Comparison of ENCODE assay signal across 1 worm cellular context in genomic region chrII:15025599-15026164, ce11.
TF ChIP-seq lines count a peak whose summit lies in the region.

Gene cmtr-1 (plus strand): TSS chrII:15026114.

TF ChIP-seq in whole organism, L4 larva, 104 proteins besides CTCF, POLR2A, EP300 and RAD21 (continued from another document):
- TF ChIP-seq nhr-25 (tag; optimal IDR thresholded peaks at IDR 0.05; lab: Kevin White, UChicago; ENCODE audit: borderline replicate concordance, insufficient read depth), result peak; percentile 72
- peak; percentile 81 for TF ChIP-seq zfp-2 (tag; optimal IDR thresholded peaks at IDR 0.05; lab: Kevin White, UChicago)
- TF ChIP-seq F26F4.8 (GFP tag; conservative IDR thresholded peaks at IDR 0.05; lab: Robert Waterston, UW), result no peak
- TF ChIP-seq hif-1 (tag; optimal IDR thresholded peaks at IDR 0.05; lab: Kevin White, UChicago), result peak; percentile 73 to 79
- peak; percentile 92 for TF ChIP-seq mdt-29 (GFP tag; IDR thresholded peaks at IDR 0.05; lab: Robert Waterston, UW)
- peak; percentile 60; the same call in 1 of the 2 replicates for TF ChIP-seq set-16 (GFP tag; IDR thresholded peaks at IDR 0.05; lab: Robert Waterston, UW)
- TF ChIP-seq rbr-2 (tag; optimal IDR thresholded peaks at IDR 0.05; lab: Kevin White, UChicago), result peak; percentile 96
- TF ChIP-seq attf-4 (tag; optimal IDR thresholded peaks at IDR 0.05; lab: Kevin White, UChicago), result no peak
- peak; percentile 38 to 39 for TF ChIP-seq ZK546.5 (tag; optimal IDR thresholded peaks at IDR 0.05; lab: Kevin White, UChicago)
- TF ChIP-seq lin-38 (GFP tag; IDR thresholded peaks at IDR 0.05; lab: Robert Waterston, UW), result peak; percentile 92
- TF ChIP-seq nhr-10 (tag; optimal IDR thresholded peaks at IDR 0.05; lab: Kevin White, UChicago), result peak; percentile 20
- peak; percentile 98 for TF ChIP-seq mes-2 (tag; optimal IDR thresholded peaks at IDR 0.05; lab: Kevin White, UChicago; ENCODE audit: poor library complexity, severe bottlenecking)
- peak; percentile 93 for TF ChIP-seq ztf-7 (tag; optimal IDR thresholded peaks at IDR 0.05; lab: Kevin White, UChicago)
- peak; percentile 75 for TF ChIP-seq jun-1 (tag; optimal IDR thresholded peaks at IDR 0.05; lab: Kevin White, UChicago)
- TF ChIP-seq mep-1 (tag; optimal IDR thresholded peaks at IDR 0.05; lab: Kevin White, UChicago), result peak; percentile 98
- TF ChIP-seq cey-2 (tag; optimal IDR thresholded peaks at IDR 0.05; lab: Kevin White, UChicago; ENCODE audit: borderline replicate concordance, insufficient read depth), result no peak
- TF ChIP-seq F44E2.7 (GFP tag; IDR thresholded peaks at IDR 0.05; lab: Robert Waterston, UW), result no peak
- TF ChIP-seq Y5F2A.4 (GFP tag; optimal IDR thresholded peaks at IDR 0.05; lab: Kevin White, UChicago), result peak; percentile 48
- no peak for TF ChIP-seq ceh-82 (tag; optimal IDR thresholded peaks at IDR 0.05; lab: Kevin White, UChicago)
- TF ChIP-seq dpl-1 (GFP tag; optimal IDR thresholded peaks at IDR 0.05; lab: Kevin White, UChicago), result peak; percentile 91
- TF ChIP-seq hmg-1.1 (GFP tag; IDR thresholded peaks at IDR 0.05; lab: Robert Waterston, UW), result peak; percentile 99
- peak; percentile 86 for TF ChIP-seq php-3 (GFP tag; IDR thresholded peaks at IDR 0.05; lab: Robert Waterston, UW)
- peak; percentile 76 for TF ChIP-seq tra-1 (GFP tag; IDR thresholded peaks at IDR 0.05; lab: Robert Waterston, UW)
- no peak for TF ChIP-seq R02D3.7 (tag; optimal IDR thresholded peaks at IDR 0.05; lab: Kevin White, UChicago)
- TF ChIP-seq snpc-1.2 (GFP tag; IDR thresholded peaks at IDR 0.05; lab: Robert Waterston, UW), result peak; percentile 86
- TF ChIP-seq lir-3 (tag; optimal IDR thresholded peaks at IDR 0.05; lab: Kevin White, UChicago), result peak; percentile 54
- TF ChIP-seq lin-29 (GFP tag; IDR thresholded peaks at IDR 0.05; lab: Robert Waterston, UW), result peak; percentile 85
- peak; percentile 92 for TF ChIP-seq zfp-3 (GFP tag; conservative IDR thresholded peaks at IDR 0.05; lab: Robert Waterston, UW)
- TF ChIP-seq zip-11 (GFP tag; IDR thresholded peaks at IDR 0.05; lab: Robert Waterston, UW), result no peak
- TF ChIP-seq madf-9 (GFP tag; conservative IDR thresholded peaks at IDR 0.05; lab: Robert Waterston, UW), result peak; percentile 77
- TF ChIP-seq Y48G9A.11 (GFP tag; IDR thresholded peaks at IDR 0.05; lab: Robert Waterston, UW), result peak; percentile 100
- peak; percentile 95 for TF ChIP-seq duxl-1 (tag; optimal IDR thresholded peaks at IDR 0.05; lab: Kevin White, UChicago; ENCODE audit: poor library complexity)
- peak; percentile 25 for TF ChIP-seq nhr-111 (GFP tag; optimal IDR thresholded peaks at IDR 0.05; lab: Kevin White, UChicago)
- peak; percentile 61 for TF ChIP-seq ceh-32 (tag; optimal IDR thresholded peaks at IDR 0.05; lab: Kevin White, UChicago; ENCODE audit: poor library complexity)
- no peak for TF ChIP-seq tag-97 (GFP tag; IDR thresholded peaks at IDR 0.05; lab: Robert Waterston, UW)
- peak; percentile 86 for TF ChIP-seq mxl-3 (GFP tag; optimal IDR thresholded peaks at IDR 0.05; lab: Kevin White, UChicago)
- no peak for TF ChIP-seq ceh-44 (GFP tag; IDR thresholded peaks at IDR 0.05; lab: Robert Waterston, UW)
- TF ChIP-seq hlh-11 (tag; optimal IDR thresholded peaks at IDR 0.05; lab: Kevin White, UChicago), result peak; percentile 94
- peak; percentile 57 to 77 for TF ChIP-seq mdl-1 (tag; optimal IDR thresholded peaks at IDR 0.05; lab: Kevin White, UChicago)
- no peak for TF ChIP-seq Y105C5A.15 (GFP tag; IDR thresholded peaks at IDR 0.05; lab: Robert Waterston, UW)
- TF ChIP-seq F49E8.2 (tag; optimal IDR thresholded peaks at IDR 0.05; lab: Kevin White, UChicago; ENCODE audit: borderline replicate concordance), result peak; percentile 97
- peak; percentile 99 for TF ChIP-seq aha-1 (tag; lab: Kevin White, UChicago)
- TF ChIP-seq ztf-11 (tag; optimal IDR thresholded peaks at IDR 0.05; lab: Kevin White, UChicago), result no peak
- TF ChIP-seq egl-27 (tag; optimal IDR thresholded peaks at IDR 0.05; lab: Kevin White, UChicago), result no peak
- peak; percentile 87 for TF ChIP-seq ceh-20 (GFP tag; IDR thresholded peaks at IDR 0.05; lab: Robert Waterston, UW)
- peak; percentile 91 for TF ChIP-seq pha-4 (GFP tag; IDR thresholded peaks at IDR 0.05; lab: Robert Waterston, UW)
- TF ChIP-seq pha-4 (tag; optimal IDR thresholded peaks at IDR 0.05; lab: Kevin White, UChicago), result no peak
- peak; percentile 96 for TF ChIP-seq lin-13 (GFP tag; optimal IDR thresholded peaks at IDR 0.05; lab: Kevin White, UChicago)
